Fruit fly (Drosophila melanogaster) whole organism, embryonic: Measurements from ENCODE around the gene Pi3K21B.

Experiments
- Ada2b ChIP-seq: fragments of 200-800 bp; sonication (Bioruptor generic); IDR thresholded peaks from 2 replicates; pipeline ENCODE4 v1.3.6; 2022; ENCODE audit warnings: missing biosample characterization, missing genetic modification characterization
- CG11247 ChIP-seq: fragments of 200-800 bp; sonication (Bioruptor generic); IDR thresholded peaks from 2 replicates; pipeline ENCODE4 v1.3.6; 2022; ENCODE audit warnings: missing biosample characterization, missing genetic modification characterization
- CG12236 ChIP-seq: fragments of 200-800 bp; sonication (Bioruptor generic); optimal IDR thresholded peaks from 2 replicates; lab custom pipeline; 2016; ENCODE audit warnings: missing biosample characterization, missing genetic modification characterization
- CG12659 ChIP-seq: fragments of 200-800 bp; sonication (Bioruptor generic); optimal IDR thresholded peaks from 3 replicates; lab custom pipeline; 2017; ENCODE audit warnings: mild to moderate bottlenecking, missing biosample characterization, missing genetic modification reagents, missing genetic modification characterization
- CG13424 ChIP-seq: fragments of 200-800 bp; sonication (Bioruptor generic); optimal IDR thresholded peaks from 2 replicates; lab custom pipeline; 2019; ENCODE audit warnings: missing biosample characterization, mild to moderate bottlenecking, missing genetic modification characterization, moderate library complexity
- CG14710 ChIP-seq: fragments of 200-800 bp; sonication (Bioruptor generic); optimal IDR thresholded peaks from 3 replicates; lab custom pipeline; 2019; ENCODE audit warnings: missing biosample characterization, mild to moderate bottlenecking, missing genetic modification characterization, moderate library complexity
- CG15696 ChIP-seq: fragments of 200-800 bp; sonication (Bioruptor generic); optimal IDR thresholded peaks from 2 replicates; lab custom pipeline; 2019; ENCODE audit warnings: missing biosample characterization, mild to moderate bottlenecking, missing genetic modification characterization, moderate library complexity
- CG16815 ChIP-seq: fragments of 200-800 bp; sonication (Bioruptor generic); optimal IDR thresholded peaks from 3 replicates; lab custom pipeline; 2017; ENCODE audit warnings: missing biosample characterization, mild to moderate bottlenecking, missing genetic modification characterization
- CG17385 ChIP-seq: fragments of 200-800 bp; sonication (Bioruptor generic); optimal IDR thresholded peaks from 3 replicates; lab custom pipeline; 2018; ENCODE audit warnings: missing biosample characterization, mild to moderate bottlenecking, missing genetic modification characterization
- CG17568 ChIP-seq: fragments of 200-800 bp; sonication (Bioruptor generic); optimal IDR thresholded peaks from 2 replicates; lab custom pipeline; 2018; ENCODE audit warnings: missing biosample characterization, mild to moderate bottlenecking, missing genetic modification characterization, moderate library complexity
- CG18262 ChIP-seq: fragments of 200-800 bp; optimal IDR thresholded peaks from 3 replicates; lab custom pipeline; 2019; ENCODE audit warnings: missing biosample characterization, mild to moderate bottlenecking, missing genetic modification characterization, moderate library complexity
- CG30020 ChIP-seq: fragments of 200-800 bp; optimal IDR thresholded peaks from 2 replicates; lab custom pipeline; 2019; ENCODE audit warnings: missing biosample characterization, mild to moderate bottlenecking, missing genetic modification characterization, moderate library complexity
- CG5180 ChIP-seq: fragments of 200-800 bp; sonication (Bioruptor generic); optimal IDR thresholded peaks from 3 replicates; lab custom pipeline; 2017; ENCODE audit warnings: missing biosample characterization, missing genetic modification characterization, mild to moderate bottlenecking, moderate library complexity, missing genetic modification reagents
- CG6683 ChIP-seq: fragments of 200-800 bp; sonication (Bioruptor generic); optimal IDR thresholded peaks from 2 replicates; lab custom pipeline; 2017; ENCODE audit warnings: missing biosample characterization, mild to moderate bottlenecking, missing genetic modification characterization, missing genetic modification reagents
- CG7928 ChIP-seq: fragments of 200-800 bp; sonication (Bioruptor generic); optimal IDR thresholded peaks from 2 replicates; lab custom pipeline; 2017; ENCODE audit warnings: missing biosample characterization, mild to moderate bottlenecking, missing genetic modification characterization
- CG8281 ChIP-seq: fragments of 200-800 bp; sonication (Bioruptor generic); optimal IDR thresholded peaks from 2 replicates; lab custom pipeline; 2018; ENCODE audit warnings: missing biosample characterization, mild to moderate bottlenecking, missing genetic modification characterization, moderate library complexity
- CG9727 ChIP-seq: fragments of 200-800 bp; sonication (Bioruptor generic); optimal IDR thresholded peaks from 3 replicates; lab custom pipeline; 2017; ENCODE audit warnings: missing biosample characterization, mild to moderate bottlenecking, missing genetic modification characterization
- CG9876 ChIP-seq: fragments of 200-800 bp; sonication (Bioruptor generic); optimal IDR thresholded peaks from 2 replicates; lab custom pipeline; 2016; ENCODE audit warnings: missing biosample characterization, missing genetic modification characterization
- CTCF ChIP-seq: fragments of 200-800 bp; sonication (Bioruptor generic); optimal IDR thresholded peaks from 2 replicates; lab custom pipeline; 2017; ENCODE audit warnings: missing biosample characterization, mild to moderate bottlenecking, missing genetic modification characterization, moderate library complexity
- Chrac-16 ChIP-seq: fragments of 200-800 bp; sonication (Bioruptor generic); optimal IDR thresholded peaks from 3 replicates; lab custom pipeline; 2016; ENCODE audit warnings: missing biosample characterization, missing genetic modification characterization
- CoRest ChIP-seq: fragments of 200-800 bp; sonication (Bioruptor generic); optimal IDR thresholded peaks from 3 replicates; lab custom pipeline; 2018; ENCODE audit warnings: missing biosample characterization, mild to moderate bottlenecking, missing genetic modification characterization, moderate library complexity
- CrebB ChIP-seq: fragments of 200-800 bp; sonication (Bioruptor generic); optimal IDR thresholded peaks from 3 replicates; lab custom pipeline; 2018; ENCODE audit warnings: missing biosample characterization, mild to moderate bottlenecking, missing genetic modification characterization
- Dip3 ChIP-seq: fragments of 200-800 bp; sonication (Bioruptor generic); optimal IDR thresholded peaks from 3 replicates; lab custom pipeline; 2016; ENCODE audit warnings: missing biosample characterization, missing genetic modification characterization
- Dll ChIP-seq: fragments of 200-800 bp; sonication (Bioruptor generic); IDR thresholded peaks from 4 replicates; pipeline ENCODE4 v1.3.6; 2022; ENCODE audit warnings: missing biosample characterization, missing genetic modification characterization; ENCODE audit not compliant: partially characterized antibody
- Dref ChIP-seq: fragments of 200-800 bp; sonication (Bioruptor generic); IDR thresholded peaks from 2 replicates; pipeline ENCODE4 v1.3.6; 2022; ENCODE audit warnings: missing biosample characterization, missing genetic modification characterization
- E2f1 ChIP-seq: fragments of 200-800 bp; sonication (Bioruptor generic); IDR thresholded peaks from 2 replicates; pipeline ENCODE4 v1.3.6; 2022; ENCODE audit warnings: missing biosample characterization, missing genetic modification characterization
- Eip74EF ChIP-seq, 2 experiments: fragments of 200-800 bp in 1 of 2; fragments of >200 bp in 1 of 2; sonication (Bioruptor generic) in 1 of 2; optimal IDR thresholded peaks; 2 replicates each; lab custom pipeline; 2017 to 2019; ENCODE audit warnings: missing biosample characterization in 2 of 2, missing genetic modification characterization in 2 of 2, mild to moderate bottlenecking in 1 of 2, moderate library complexity in 1 of 2
- NC2β ChIP-seq: fragments of 200-800 bp; sonication (Bioruptor generic); optimal IDR thresholded peaks from 2 replicates; lab custom pipeline; 2016; ENCODE audit warnings: missing biosample characterization, missing genetic modification characterization
- Nf-YB ChIP-seq: fragments of 200-800 bp; sonication (Bioruptor generic); optimal IDR thresholded peaks from 3 replicates; lab custom pipeline; 2019; ENCODE audit warnings: missing biosample characterization, mild to moderate bottlenecking, missing genetic modification characterization, moderate library complexity
- NfI ChIP-seq: fragments of 200-800 bp; sonication (Bioruptor generic); optimal IDR thresholded peaks from 3 replicates; lab custom pipeline; 2018; ENCODE audit warnings: missing biosample characterization, mild to moderate bottlenecking, missing genetic modification characterization, moderate library complexity
- Sry-δ ChIP-seq: fragments of 200-800 bp; sonication (Bioruptor generic); optimal IDR thresholded peaks from 2 replicates; lab custom pipeline; 2016; ENCODE audit warnings: missing biosample characterization, missing genetic modification characterization
- Trl ChIP-seq, 3 experiments: fragments of >200 bp in 2 of 3; fragments of 200-800 bp in 1 of 3; sonication (Bioruptor generic) in 1 of 3; optimal IDR thresholded peaks; 2 replicates in 1 of 3; 3 replicates in 2 of 3; lab custom pipeline; 2016 to 2017; ENCODE audit warnings: missing biosample characterization in 1 of 3, missing genetic modification characterization in 1 of 3
- ash1 ChIP-seq: fragments of 200-800 bp; sonication (Bioruptor generic); optimal IDR thresholded peaks from 2 replicates; lab custom pipeline; 2018; ENCODE audit warnings: missing biosample characterization, mild to moderate bottlenecking, missing genetic modification characterization
- cato ChIP-seq: fragments of 200-800 bp; sonication (Bioruptor generic); optimal IDR thresholded peaks from 2 replicates; lab custom pipeline; 2016; ENCODE audit warnings: missing biosample characterization, missing genetic modification characterization, borderline replicate concordance
- chn ChIP-seq: fragments of 200-800 bp; sonication (Bioruptor generic); optimal IDR thresholded peaks from 2 replicates; lab custom pipeline; 2016; ENCODE audit warnings: missing biosample characterization, missing genetic modification characterization
- en ChIP-seq: fragments of 200-800 bp; sonication (Bioruptor generic); optimal IDR thresholded peaks from 2 replicates; lab custom pipeline; 2016; ENCODE audit warnings: missing biosample characterization, missing genetic modification characterization
- ewg ChIP-seq: fragments of 200-800 bp; sonication (Bioruptor generic); optimal IDR thresholded peaks from 3 replicates; lab custom pipeline; 2017; ENCODE audit warnings: mild to moderate bottlenecking, missing biosample characterization, missing genetic modification reagents, missing genetic modification characterization
- her ChIP-seq: fragments of 200-800 bp; sonication (Bioruptor generic); optimal IDR thresholded peaks from 2 replicates; lab custom pipeline; 2016; ENCODE audit warnings: missing biosample characterization, missing genetic modification characterization
- knrl ChIP-seq: fragments of 200-800 bp; sonication (Bioruptor generic); IDR thresholded peaks from 3 replicates; pipeline ENCODE4 v1.3.6; 2022; ENCODE audit warnings: missing biosample characterization, missing genetic modification characterization; ENCODE audit not compliant: partially characterized antibody
- lmd ChIP-seq: fragments of 200-800 bp; sonication (Bioruptor generic); IDR thresholded peaks from 2 replicates; pipeline ENCODE4 v1.3.6; 2022; ENCODE audit warnings: missing biosample characterization, missing genetic modification characterization
- nau ChIP-seq: fragments of 200-800 bp; sonication (Bioruptor generic); optimal IDR thresholded peaks from 3 replicates; lab custom pipeline; 2017; ENCODE audit warnings: missing biosample characterization, mild to moderate bottlenecking, missing genetic modification characterization, missing genetic modification reagents
- pb ChIP-seq: fragments of 200-800 bp; sonication (Bioruptor generic); optimal IDR thresholded peaks from 3 replicates; lab custom pipeline; 2016; ENCODE audit warnings: missing biosample characterization, missing genetic modification characterization
- pfk ChIP-seq: fragments of 200-800 bp; sonication (Bioruptor generic); optimal IDR thresholded peaks from 2 replicates; lab custom pipeline; 2018; ENCODE audit warnings: missing biosample characterization, mild to moderate bottlenecking, missing genetic modification characterization, moderate library complexity
- ranshi ChIP-seq: fragments of 200-800 bp; sonication (Bioruptor generic); IDR thresholded peaks from 2 replicates; pipeline ENCODE4 v1.3.6; 2022; ENCODE audit warnings: missing biosample characterization, missing genetic modification characterization
- rib ChIP-seq: fragments of 200-800 bp; sonication (Bioruptor generic); IDR thresholded peaks from 2 replicates; pipeline ENCODE4 v1.3.6; 2022; ENCODE audit warnings: missing biosample characterization, missing genetic modification characterization
- sens ChIP-seq: fragments of 200-800 bp; sonication (Bioruptor generic); peaks from one replicate; lab custom pipeline; 2016; ENCODE audit warnings: missing biosample characterization, missing genetic modification characterization
- sens-2 ChIP-seq: fragments of 200-800 bp; sonication (Bioruptor generic); IDR thresholded peaks from 2 replicates; pipeline ENCODE4 v1.3.6; 2022; ENCODE audit warnings: missing biosample characterization, missing genetic modification characterization
- wek ChIP-seq: fragments of 200-800 bp; sonication (Bioruptor generic); optimal IDR thresholded peaks from 3 replicates; lab custom pipeline; 2018; ENCODE audit warnings: missing biosample characterization, mild to moderate bottlenecking, missing genetic modification characterization, moderate library complexity

Gene Pi3K21B

DNA sequence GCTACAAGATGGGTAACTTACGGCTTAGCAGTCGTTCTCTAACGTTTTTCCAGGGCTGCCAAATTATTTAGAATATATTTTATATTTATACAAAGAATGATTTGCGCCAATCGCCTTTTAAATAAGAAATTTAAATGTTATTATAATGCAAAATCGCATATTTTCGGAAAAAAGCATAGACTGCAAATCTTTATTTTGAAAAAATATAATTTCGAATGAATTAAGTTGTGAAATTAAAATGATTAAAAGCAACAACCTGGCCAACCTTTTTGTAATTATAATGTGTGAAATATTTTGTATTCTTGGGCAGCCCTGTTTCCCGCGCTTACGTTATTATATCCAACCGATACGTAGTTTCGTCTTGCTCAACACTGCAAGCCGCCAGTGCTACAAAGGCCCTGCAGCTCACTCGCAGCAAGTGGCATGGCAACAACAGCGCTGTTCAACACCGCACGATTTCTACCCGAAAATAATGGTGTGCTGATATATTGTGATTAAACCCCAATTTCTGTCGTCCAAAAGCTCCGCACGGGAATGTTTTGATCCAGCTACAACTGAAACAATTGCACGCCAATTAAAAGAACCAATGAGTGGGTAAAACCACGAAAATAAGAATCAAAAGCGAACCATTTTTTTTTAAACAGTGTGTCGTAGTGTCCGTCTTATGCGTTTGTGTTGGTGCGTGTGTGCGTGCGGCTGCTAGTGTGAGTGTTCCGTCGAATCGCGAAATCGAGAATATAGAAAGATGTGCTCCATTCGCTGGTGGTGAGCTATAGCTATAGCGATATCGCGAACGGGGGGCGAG, at the start of gene Pi3K21B (continued):
- peak; percentile 58 for TF ChIP-seq en (GFP tag; lab: Kevin White, UChicago)
- TF ChIP-seq lmd (GFP tag; lab: Robert Waterston, UW) = peak; percentile 90
- TF ChIP-seq CG12236 (GFP tag; lab: Kevin White, UChicago) = peak; percentile 77
- TF ChIP-seq CG7928 (GFP tag; lab: Kevin White, UChicago) = peak; percentile 99
- TF ChIP-seq CG17568 = peak; percentile 2
- TF ChIP-seq Dip3 (GFP tag; lab: Kevin White, UChicago) = peak; percentile 95
- peak; percentile 69 for TF ChIP-seq ash1 (GFP tag; lab: Kevin White, UChicago)
- peak; percentile 54 for TF ChIP-seq nau
- peak; percentile 43 for TF ChIP-seq Dref (GFP tag; lab: Robert Waterston, UW)
- peak; percentile 41; the same call in 2 of the 4 replicates for TF ChIP-seq Dll (GFP tag; lab: Robert Waterston, UW)
- TF ChIP-seq CG11247 (GFP tag; lab: Robert Waterston, UW) = peak; percentile 92
- TF ChIP-seq knrl (GFP tag; lab: Robert Waterston, UW) = 0 out of 3 replicates have a peak, but pooled peaks have one; percentile 10
- TF ChIP-seq E2f1 = peak; percentile 75
- peak; percentile 89 for TF ChIP-seq CG16815 (GFP tag; lab: Kevin White, UChicago)
- peak; percentile 59; the same call in 1 of the 2 replicates for TF ChIP-seq sens-2 (GFP tag; lab: Robert Waterston, UW)
- no peak for TF ChIP-seq Trl (optimal IDR thresholded peaks at IDR 0.05; lab: Kevin White, UChicago)
- peak; percentile 96 for TF ChIP-seq Trl (GFP tag; optimal IDR thresholded peaks at IDR 0.05; lab: Kevin White, UChicago)
- TF ChIP-seq ranshi (GFP tag; lab: Robert Waterston, UW) = peak; percentile 85; the same call in 1 of the 2 replicates
- peak; percentile 79 for TF ChIP-seq Ada2b (GFP tag; lab: Robert Waterston, UW)
- peak; percentile 96 for TF ChIP-seq CG12659 (GFP tag; lab: Kevin White, UChicago)
- TF ChIP-seq Chrac-16 (GFP tag; lab: Kevin White, UChicago) = peak; percentile 92
- peak; percentile 62 for TF ChIP-seq Sry-δ (GFP tag; lab: Kevin White, UChicago)
- peak; percentile 57 for TF ChIP-seq wek (GFP tag; lab: Kevin White, UChicago)
- TF ChIP-seq CoRest (tag; lab: Kevin White, UChicago) = peak; percentile 95
- TF ChIP-seq NC2β = peak; percentile 83
- peak; percentile 74 for TF ChIP-seq ewg
- peak; percentile 93 for TF ChIP-seq CG13424
- peak; percentile 60 for TF ChIP-seq CG6683
- TF ChIP-seq CG15696 (tag; lab: Kevin White, UChicago) = peak; percentile 93
- peak; percentile 89 for TF ChIP-seq her (GFP tag; lab: Kevin White, UChicago)
- peak; percentile 55 for TF ChIP-seq pfk (GFP tag; lab: Kevin White, UChicago)
- TF ChIP-seq CrebB = peak; percentile 66
- peak; percentile 91 for TF ChIP-seq chn (GFP tag; lab: Kevin White, UChicago)
- TF ChIP-seq sens (GFP tag; lab: Kevin White, UChicago) = peak; percentile 96
- TF ChIP-seq CG17385 (GFP tag; lab: Kevin White, UChicago) = peak; percentile 83
- TF ChIP-seq Nf-YB = peak; percentile 68
- peak; percentile 95 for TF ChIP-seq CG14710 (tag; lab: Kevin White, UChicago)
- TF ChIP-seq pb = peak; percentile 90
- TF ChIP-seq CG30020 (tag; lab: Kevin White, UChicago) = peak; percentile 75
- TF ChIP-seq NfI (GFP tag; lab: Kevin White, UChicago) = peak; percentile 92
- TF ChIP-seq CG8281 (tag; lab: Kevin White, UChicago) = peak; percentile 73
- peak; percentile 93 for TF ChIP-seq CG9876
- peak in 1 of 2 experiments; percentile 65 for TF ChIP-seq Eip74EF (GFP tag; optimal IDR thresholded peaks at IDR 0.05; lab: Kevin White, UChicago)
- TF ChIP-seq cato (GFP tag; lab: Kevin White, UChicago) = peak; percentile 84
- peak; percentile 88 for TF ChIP-seq CG18262 (tag; lab: Kevin White, UChicago)
- peak; percentile 69 for TF ChIP-seq CG5180 (GFP tag; lab: Kevin White, UChicago)
- peak; percentile 87 for TF ChIP-seq CG9727 (GFP tag; lab: Kevin White, UChicago)
- peak; percentile 29 for TF ChIP-seq CTCF
- peak; percentile 51; the same call in 1 of the 2 replicates for TF ChIP-seq rib (GFP tag; lab: Robert Waterston, UW)
